Fruit fly (Drosophila melanogaster): ENCODE results near the gene Kaz.

The Kaz gene

dm6 chr3R:24816993-24817854 is 12.5 kb downstream of the Kaz start, which contains the start of the genes CG5808 and Saf-B (continued):
- no peak for TF ChIP-seq slp2 (GFP tag; optimal IDR thresholded peaks at IDR 0.05)
- TF ChIP-seq CG10979 (tag; optimal IDR thresholded peaks at IDR 0.05): peak; percentile 28
- peak; percentile 4 for TF ChIP-seq Chrac-16 (GFP tag; optimal IDR thresholded peaks at IDR 0.05)
- no peak for TF ChIP-seq HHEX (GFP tag; optimal IDR thresholded peaks at IDR 0.05)
- TF ChIP-seq CG17912 (GFP tag; optimal IDR thresholded peaks at IDR 0.05): no peak
- TF ChIP-seq CG2712 (tag; optimal IDR thresholded peaks at IDR 0.05): peak; percentile 61
- TF ChIP-seq sisA (GFP tag; IDR thresholded peaks at IDR 0.05): 0 out of 2 replicates have a peak, but pooled peaks have one; percentile 12
- peak; percentile 13 for TF ChIP-seq Oli (tag; optimal IDR thresholded peaks at IDR 0.05)
- TF ChIP-seq PHDP (tag; optimal IDR thresholded peaks at IDR 0.05): no peak
- no peak for TF ChIP-seq dimm (GFP tag; IDR thresholded peaks at IDR 0.05)
- no peak for TF ChIP-seq CG11247 (GFP tag; IDR thresholded peaks at IDR 0.05)
- peak; percentile 41 for TF ChIP-seq CG15514 (GFP tag; optimal IDR thresholded peaks at IDR 0.05)
- TF ChIP-seq Fer1 (GFP tag; optimal IDR thresholded peaks at IDR 0.05): no peak
- peak; percentile 7 for TF ChIP-seq CG7271 (tag; optimal IDR thresholded peaks at IDR 0.05)
- peak; percentile 33 for TF ChIP-seq az2 (GFP tag; optimal IDR thresholded peaks at IDR 0.05)
- peak; percentile 29 for TF ChIP-seq dmrt11E (tag; optimal IDR thresholded peaks at IDR 0.05)
- peak; percentile 2 for TF ChIP-seq CG17802 (tag; optimal IDR thresholded peaks at IDR 0.05)
- no peak for TF ChIP-seq CG15479 (GFP tag; optimal IDR thresholded peaks at IDR 0.05)
- no peak for TF ChIP-seq pum (GFP tag; optimal IDR thresholded peaks at IDR 0.05)
- TF ChIP-seq tna (GFP tag; IDR thresholded peaks at IDR 0.05; ENCODE audit: partially characterized antibody): peak; percentile 83
- TF ChIP-seq Xrp1 (GFP tag; IDR thresholded peaks at IDR 0.05): peak; percentile 49; the same call in 1 of the 2 replicates
- TF ChIP-seq CG10431 (GFP tag; optimal IDR thresholded peaks at IDR 0.05): no peak
- peak; percentile 52 for TF ChIP-seq ato (GFP tag; IDR thresholded peaks at IDR 0.05; ENCODE audit: partially characterized antibody)
- TF ChIP-seq CG12155 (GFP tag; optimal IDR thresholded peaks at IDR 0.05): peak; percentile 44
- TF ChIP-seq Opbp (GFP tag; IDR thresholded peaks at IDR 0.05; ENCODE audit: partially characterized antibody): peak; percentile 80
- TF ChIP-seq Gug (GFP tag; IDR thresholded peaks at IDR 0.05): no peak
- no peak for TF ChIP-seq CG3838 (GFP tag; optimal IDR thresholded peaks at IDR 0.05)
- no peak for TF ChIP-seq pita (GFP tag; optimal IDR thresholded peaks at IDR 0.05)
- no peak for TF ChIP-seq Dad (GFP tag; optimal IDR thresholded peaks at IDR 0.05)
- no peak for TF ChIP-seq CG8388 (GFP tag; optimal IDR thresholded peaks at IDR 0.05)
- peak; percentile 66 for TF ChIP-seq ssp (GFP tag; IDR thresholded peaks at IDR 0.05)
- peak; percentile 38 for TF ChIP-seq ftz-f1 (GFP tag; optimal IDR thresholded peaks at IDR 0.05)
- TF ChIP-seq D (optimal IDR thresholded peaks at IDR 0.05): no peak
- TF ChIP-seq D (GFP tag; optimal IDR thresholded peaks at IDR 0.05): peak; percentile 27
- no peak for TF ChIP-seq NK7.1 (GFP tag; optimal IDR thresholded peaks at IDR 0.05)
- TF ChIP-seq hbn (GFP tag; IDR thresholded peaks at IDR 0.05; ENCODE audit: partially characterized antibody): peak; percentile 67
- peak; percentile 54 for TF ChIP-seq kay (GFP tag; optimal IDR thresholded peaks at IDR 0.05)
- TF ChIP-seq Eip74EF (GFP tag; optimal IDR thresholded peaks at IDR 0.05): no peak
- TF ChIP-seq amos (GFP tag; IDR thresholded peaks at IDR 0.05; ENCODE audit: partially characterized antibody): peak; percentile 76
- peak; percentile 44; the same call in 2 of the 3 replicates for TF ChIP-seq Dbx (GFP tag; IDR thresholded peaks at IDR 0.05)
- peak; percentile 76 for TF ChIP-seq CG13287 (GFP tag; IDR thresholded peaks at IDR 0.05; ENCODE audit: partially characterized antibody)
- peak; percentile 38 for TF ChIP-seq Hsf (GFP tag; optimal IDR thresholded peaks at IDR 0.05)
- TF ChIP-seq CG2129 (GFP tag; IDR thresholded peaks at IDR 0.05; ENCODE audit: partially characterized antibody): peak; percentile 60
- no peak; the same call in 1 of the 2 replicates for TF ChIP-seq seq (GFP tag; IDR thresholded peaks at IDR 0.05)
- TF ChIP-seq tin (GFP tag; optimal IDR thresholded peaks at IDR 0.05): peak; percentile 55
- peak; percentile 90 for TF ChIP-seq CG16813 (GFP tag; IDR thresholded peaks at IDR 0.05; ENCODE audit: partially characterized antibody)
- TF ChIP-seq Tbp (GFP tag; optimal IDR thresholded peaks at IDR 0.05): no peak
- TF ChIP-seq gcm2 (GFP tag; optimal IDR thresholded peaks at IDR 0.05): no peak

Measured in whole organism, embryonic.